Fruit fly (Drosophila melanogaster) whole organism, pupa: ENCODE results near the gene iav.

ENCODE experiments used
- CG10348 ChIP-seq: fragments of 200-800 bp; sonication (Bioruptor generic); IDR thresholded peaks from 2 replicates; pipeline ENCODE4 v1.3.6; 2022; ENCODE audit warnings: missing biosample characterization, missing genetic modification characterization
- CG12605 ChIP-seq: fragments of 200-800 bp; sonication (Bioruptor generic); IDR thresholded peaks from 2 replicates; pipeline ENCODE4 v1.3.6; 2022; ENCODE audit warnings: missing biosample characterization, missing genetic modification characterization
- CG13204 ChIP-seq: fragments of 200-800 bp; sonication (Bioruptor generic); optimal IDR thresholded peaks from 2 replicates; lab custom pipeline; 2018; ENCODE audit warnings: missing biosample characterization, mild to moderate bottlenecking, missing genetic modification characterization, moderate library complexity
- CG14655 ChIP-seq: fragments of 200-800 bp; sonication (Bioruptor generic); optimal IDR thresholded peaks from 3 replicates; lab custom pipeline; 2017; ENCODE audit warnings: mild to moderate bottlenecking, missing biosample characterization, missing genetic modification reagents, missing genetic modification characterization
- CG15710 ChIP-seq: fragments of 200-800 bp; sonication (Bioruptor generic); optimal IDR thresholded peaks from 2 replicates; lab custom pipeline; 2018; ENCODE audit warnings: missing biosample characterization, mild to moderate bottlenecking, missing genetic modification characterization, moderate library complexity
- CG17806 ChIP-seq: fragments of 200-800 bp; sonication (Bioruptor generic); optimal IDR thresholded peaks from 2 replicates; lab custom pipeline; 2018; ENCODE audit warnings: missing biosample characterization, mild to moderate bottlenecking, missing genetic modification characterization, moderate library complexity
- CG32121 ChIP-seq: fragments of 200-800 bp; sonication (Bioruptor generic); IDR thresholded peaks from 2 replicates; pipeline ENCODE4 v1.3.6; 2022; ENCODE audit warnings: missing biosample characterization, missing genetic modification characterization
- CG34367 ChIP-seq: fragments of 200-800 bp; sonication (Bioruptor generic); optimal IDR thresholded peaks from 2 replicates; lab custom pipeline; 2018; ENCODE audit warnings: missing biosample characterization, mild to moderate bottlenecking, missing genetic modification characterization
- CG4496 ChIP-seq: fragments of 200-800 bp; sonication (Bioruptor generic); IDR thresholded peaks from 3 replicates; pipeline ENCODE4 v1.3.6; 2022; ENCODE audit warnings: missing biosample characterization, missing genetic modification characterization
- CG8159 ChIP-seq: fragments of 200-800 bp; sonication (Bioruptor generic); optimal IDR thresholded peaks from 3 replicates; lab custom pipeline; 2018; ENCODE audit warnings: missing biosample characterization, mild to moderate bottlenecking, missing genetic modification characterization, moderate library complexity
- CG8301 ChIP-seq: fragments of 200-800 bp; sonication (Bioruptor generic); optimal IDR thresholded peaks from 2 replicates; lab custom pipeline; 2018; ENCODE audit warnings: missing biosample characterization, mild to moderate bottlenecking, missing genetic modification characterization
- CG9948 ChIP-seq: fragments of 200-800 bp; sonication (Bioruptor generic); optimal IDR thresholded peaks from 2 replicates; lab custom pipeline; 2018; ENCODE audit warnings: missing biosample characterization, mild to moderate bottlenecking, missing genetic modification characterization, moderate library complexity
- D1 ChIP-seq: fragments of 200-800 bp; sonication (Bioruptor generic); optimal IDR thresholded peaks from 2 replicates; lab custom pipeline; 2018; ENCODE audit warnings: missing biosample characterization, mild to moderate bottlenecking, missing genetic modification characterization, moderate library complexity
- EcR ChIP-seq: fragments of 200-800 bp; sonication (Bioruptor generic); optimal IDR thresholded peaks from 3 replicates; lab custom pipeline; 2019; ENCODE audit warnings: missing biosample characterization, missing genetic modification characterization, mild to moderate bottlenecking, moderate library complexity, missing genetic modification reagents
- Ets98B ChIP-seq: fragments of 200-800 bp; sonication (Bioruptor generic); IDR thresholded peaks from 2 replicates; pipeline ENCODE4 v1.3.6; 2022; ENCODE audit warnings: missing biosample characterization, missing genetic modification characterization
- Pif1A ChIP-seq: fragments of 200-800 bp; sonication (Bioruptor generic); optimal IDR thresholded peaks from 3 replicates; lab custom pipeline; 2016; ENCODE audit warnings: missing biosample characterization, missing genetic modification characterization
- Pif1B ChIP-seq: fragments of 200-800 bp; sonication (Bioruptor generic); optimal IDR thresholded peaks from 3 replicates; lab custom pipeline; 2016; ENCODE audit warnings: missing biosample characterization, missing genetic modification characterization
- Snoo ChIP-seq: fragments of 200-800 bp; sonication (Bioruptor generic); optimal IDR thresholded peaks from 3 replicates; lab custom pipeline; 2017; ENCODE audit warnings: missing biosample characterization, mild to moderate bottlenecking, missing genetic modification characterization, inconsistent platforms
- fd96Ca ChIP-seq: fragments of 200-800 bp; sonication (Bioruptor generic); IDR thresholded peaks from 3 replicates; pipeline ENCODE4 v1.3.6; 2022; ENCODE audit warnings: missing biosample characterization, missing genetic modification characterization
- gl ChIP-seq: fragments of 200-800 bp; sonication (Bioruptor generic); optimal IDR thresholded peaks from 2 replicates; lab custom pipeline; 2018; ENCODE audit warnings: missing biosample characterization, mild to moderate bottlenecking, missing genetic modification characterization
- rn ChIP-seq: fragments of 200-800 bp; sonication (Bioruptor generic); IDR thresholded peaks from 2 replicates; pipeline ENCODE4 v1.3.6; 2022; ENCODE audit warnings: missing biosample characterization, missing genetic modification characterization

The iav gene

DNA sequence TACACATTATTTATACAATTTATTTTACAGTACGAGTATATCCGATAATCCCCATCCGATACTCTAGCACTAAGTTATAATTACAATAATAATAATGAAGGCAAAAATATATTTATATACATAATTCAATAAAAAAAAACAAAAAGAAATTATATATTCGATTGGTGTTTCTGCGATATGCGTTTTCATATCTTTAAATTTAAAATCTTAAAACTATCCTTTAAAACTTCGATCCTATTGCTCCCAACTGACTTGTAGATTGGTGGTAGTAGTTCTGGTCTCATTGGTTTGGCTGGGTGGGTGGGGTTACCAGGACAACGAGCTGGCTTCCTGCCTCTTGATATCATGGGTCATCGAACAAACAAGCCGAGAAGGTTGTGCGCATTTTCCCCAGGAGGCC, at the start of gene iav:
Gene iav, plus strand, starts transcription at position 301 of the 400 bp plus-strand sequence.
- TF ChIP-seq CG8301 (tag; lab: Kevin White, UChicago), result no peak
- TF ChIP-seq D1, result no peak
- no peak for TF ChIP-seq CG32121
- no peak for TF ChIP-seq CG8159 (tag; lab: Kevin White, UChicago)
- TF ChIP-seq rn (GFP tag; lab: Robert Waterston, UW), result no peak
- TF ChIP-seq CG12605 (GFP tag; lab: Robert Waterston, UW), result no peak
- TF ChIP-seq Pif1A (GFP tag; lab: Kevin White, UChicago), result no peak
- no peak for TF ChIP-seq fd96Ca
- TF ChIP-seq Snoo (tag; lab: Kevin White, UChicago), result no peak
- TF ChIP-seq CG9948 (tag; lab: Kevin White, UChicago), result no peak
- TF ChIP-seq CG13204, result no peak

dm6 chrX:6770924-6771323, 42.9 kb upstream of the iav start, which contains the start of gene Coq7:
Gene Coq7 (plus strand): TSS chrX:6771225.
- TF ChIP-seq Pif1B (GFP tag; lab: Kevin White, UChicago) (no peak), CG14655 (GFP tag; lab: Kevin White, UChicago) (no peak), CG10348 (GFP tag; lab: Robert Waterston, UW) (peak; percentile 55), CG4496 (GFP tag; lab: Robert Waterston, UW) (peak; percentile 92), Snoo (tag; lab: Kevin White, UChicago) (peak; percentile 71), CG13204 (no peak), CG32121 (peak; percentile 83), CG9948 (tag; lab: Kevin White, UChicago) (peak; percentile 74), CG8159 (tag; lab: Kevin White, UChicago) (no peak), CG34367 (tag; lab: Kevin White, UChicago) (peak; percentile 74), CG15710 (tag; lab: Kevin White, UChicago) (peak; percentile 80), CG17806 (tag; lab: Kevin White, UChicago) (peak; percentile 80), CG8301 (tag; lab: Kevin White, UChicago) (no peak), Ets98B (GFP tag; lab: Robert Waterston, UW) (peak; percentile 86), D1 (no peak), rn (GFP tag; lab: Robert Waterston, UW) (peak; percentile 85), CG12605 (GFP tag; lab: Robert Waterston, UW) (peak; percentile 33; the same call in 1 of the 2 replicates), gl (peak; percentile 58), EcR (GFP tag; lab: Kevin White, UChicago) (no peak), fd96Ca (peak; percentile 94), Pif1A (GFP tag; lab: Kevin White, UChicago) (no peak)

DNA sequence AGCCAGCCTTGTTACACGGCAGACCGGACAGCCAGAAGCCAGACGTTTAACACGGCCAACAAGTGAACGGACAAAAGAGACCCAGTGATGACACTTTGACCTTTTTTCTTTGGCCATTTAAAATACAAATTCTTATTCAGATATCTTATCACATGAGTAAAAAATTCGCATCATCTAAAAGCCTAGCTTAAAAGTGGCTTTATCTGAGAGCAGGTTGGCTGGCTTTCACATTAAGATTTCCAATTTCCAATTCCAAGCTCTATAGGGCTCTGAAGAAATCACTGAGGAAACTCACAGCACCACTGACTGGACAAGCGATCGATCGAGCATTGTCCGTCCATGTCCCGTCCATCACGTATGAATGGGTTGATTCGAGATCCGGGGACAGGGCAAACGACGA, 38.2 kb upstream of the iav start:
- TF ChIP-seq CG9948 (tag; lab: Kevin White, UChicago) (peak; percentile 15), CG10348 (GFP tag; lab: Robert Waterston, UW) (no peak), CG17806 (tag; lab: Kevin White, UChicago) (peak; percentile 8), CG4496 (GFP tag; lab: Robert Waterston, UW) (no peak), CG15710 (tag; lab: Kevin White, UChicago) (peak; percentile 40), CG12605 (GFP tag; lab: Robert Waterston, UW) (no peak), CG8159 (tag; lab: Kevin White, UChicago) (peak; percentile 49), Snoo (tag; lab: Kevin White, UChicago) (peak; percentile 58), EcR (GFP tag; lab: Kevin White, UChicago) (peak; percentile 53)

dm6 chrX:6776274-6776673, 37.5 kb upstream of the iav start:
- TF ChIP-seq CG17806 (tag; lab: Kevin White, UChicago), result no peak
- no peak for TF ChIP-seq Snoo (tag; lab: Kevin White, UChicago)
- TF ChIP-seq D1, result no peak
- TF ChIP-seq CG12605 (GFP tag; lab: Robert Waterston, UW), result no peak
- TF ChIP-seq CG32121, result no peak
- TF ChIP-seq CG8301 (tag; lab: Kevin White, UChicago), result no peak
- TF ChIP-seq CG13204, result no peak
- TF ChIP-seq, all 21 proteins: peak for 0

DNA sequence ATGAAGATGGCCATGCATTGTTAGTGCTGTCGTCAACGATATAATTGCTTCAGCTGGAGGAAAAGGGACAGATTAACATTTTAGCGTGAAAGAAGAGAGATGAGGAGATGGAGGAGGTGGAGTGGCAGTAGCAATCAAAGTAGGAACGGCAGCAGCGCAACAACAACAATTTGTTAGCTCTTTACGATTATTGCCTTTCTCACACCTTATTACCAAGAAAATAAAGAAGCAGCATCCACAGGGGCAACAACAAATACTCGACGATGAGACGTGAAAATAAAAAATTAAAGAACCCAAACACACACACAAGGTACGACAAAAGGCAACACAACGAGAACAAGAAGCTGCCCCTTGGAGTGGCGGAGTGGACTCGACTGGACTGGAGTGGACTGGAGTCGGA, 36.8 kb upstream of the iav start:
- TF ChIP-seq CG15710 (tag; lab: Kevin White, UChicago), result no peak
- TF ChIP-seq EcR (GFP tag; lab: Kevin White, UChicago), result peak; percentile 8
- TF ChIP-seq, all 21 proteins: peak for 1

DNA sequence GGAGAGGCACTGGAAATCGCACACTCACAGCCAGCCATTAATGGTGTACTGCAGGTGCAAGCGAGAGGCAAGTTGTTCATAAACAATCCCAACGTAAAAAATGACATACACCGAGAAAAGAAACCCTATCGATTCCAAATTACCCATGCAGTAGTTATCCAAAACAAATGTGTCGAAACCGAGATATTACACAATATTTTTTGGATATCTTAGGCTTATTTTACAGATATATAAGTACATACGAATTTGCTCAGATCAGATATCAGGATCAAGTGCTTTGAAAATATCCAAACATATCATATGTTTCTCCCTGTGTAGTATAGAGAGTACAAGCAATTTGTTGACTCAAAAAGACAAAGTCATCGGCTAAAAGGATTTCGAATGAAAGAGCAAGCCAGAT, 36.4 kb upstream of the iav start:
- TF ChIP-seq CG10348 (GFP tag; lab: Robert Waterston, UW) (no peak), CG13204 (peak; percentile 67), rn (GFP tag; lab: Robert Waterston, UW) (peak; percentile 53), CG9948 (tag; lab: Kevin White, UChicago) (peak; percentile 95), Pif1A (GFP tag; lab: Kevin White, UChicago) (peak; percentile 88), CG34367 (tag; lab: Kevin White, UChicago) (peak; percentile 94), CG8159 (tag; lab: Kevin White, UChicago) (peak; percentile 95), CG14655 (GFP tag; lab: Kevin White, UChicago) (peak; percentile 90), Pif1B (GFP tag; lab: Kevin White, UChicago) (peak; percentile 87), CG8301 (tag; lab: Kevin White, UChicago) (peak; percentile 86), D1 (peak; percentile 60), CG32121 (no peak), CG15710 (tag; lab: Kevin White, UChicago) (peak; percentile 93), CG12605 (GFP tag; lab: Robert Waterston, UW) (peak; percentile 71), Ets98B (GFP tag; lab: Robert Waterston, UW) (peak; percentile 60), CG4496 (GFP tag; lab: Robert Waterston, UW) (peak; percentile 86), fd96Ca (peak; percentile 57; the same call in 2 of the 3 replicates), Snoo (tag; lab: Kevin White, UChicago) (peak; percentile 78), CG17806 (tag; lab: Kevin White, UChicago) (peak; percentile 94), EcR (GFP tag; lab: Kevin White, UChicago) (no peak), gl (peak; percentile 85)
